Fruit fly (Drosophila melanogaster) whole organism, embryonic: Measurements from ENCODE around the gene pnt.

Experiments
- Atf-2 ChIP-seq: fragments of 200-800 bp; sonication (Bioruptor generic); optimal IDR thresholded peaks from 2 replicates; lab custom pipeline; 2016; ENCODE audit warnings: missing biosample characterization, missing genetic modification characterization
- CG10462 ChIP-seq: fragments of 200-800 bp; sonication (Bioruptor generic); optimal IDR thresholded peaks from 2 replicates; lab custom pipeline; 2016; ENCODE audit warnings: missing biosample characterization, missing genetic modification characterization
- CG14050 ChIP-seq: fragments of 200-800 bp; sonication (Bioruptor generic); IDR thresholded peaks from 3 replicates; pipeline ENCODE4 v1.3.6; 2022; ENCODE audit warnings: missing biosample characterization, missing genetic modification characterization
- CG14965 ChIP-seq: fragments of 200-800 bp; sonication (Bioruptor generic); optimal IDR thresholded peaks from 2 replicates; lab custom pipeline; 2016; ENCODE audit warnings: missing biosample characterization, missing genetic modification characterization, borderline replicate concordance
- CG17328 ChIP-seq: fragments of 200-800 bp; sonication (Bioruptor generic); IDR thresholded peaks from 2 replicates; pipeline ENCODE4 v1.3.6; 2022; ENCODE audit warnings: missing biosample characterization, missing genetic modification characterization
- CG17385 ChIP-seq: fragments of 200-800 bp; sonication (Bioruptor generic); optimal IDR thresholded peaks from 3 replicates; lab custom pipeline; 2018; ENCODE audit warnings: missing biosample characterization, mild to moderate bottlenecking, missing genetic modification characterization
- CG18619 ChIP-seq: fragments of 200-800 bp; sonication (Bioruptor generic); optimal IDR thresholded peaks from 3 replicates; lab custom pipeline; 2017; ENCODE audit warnings: missing biosample characterization, mild to moderate bottlenecking, missing genetic modification characterization
- CG4282 ChIP-seq: fragments of 200-800 bp; sonication (Bioruptor generic); optimal IDR thresholded peaks from 2 replicates; lab custom pipeline; 2016; ENCODE audit warnings: missing biosample characterization, missing genetic modification characterization
- CG6654 ChIP-seq: fragments of 200-800 bp; sonication (Bioruptor generic); optimal IDR thresholded peaks from 2 replicates; lab custom pipeline; 2017; ENCODE audit warnings: missing biosample characterization, mild to moderate bottlenecking, missing genetic modification characterization
- CG6683 ChIP-seq: fragments of 200-800 bp; sonication (Bioruptor generic); optimal IDR thresholded peaks from 2 replicates; lab custom pipeline; 2017; ENCODE audit warnings: missing biosample characterization, mild to moderate bottlenecking, missing genetic modification characterization, missing genetic modification reagents
- CG6689 ChIP-seq: fragments of 200-800 bp; sonication (Bioruptor generic); IDR thresholded peaks from 2 replicates; pipeline ENCODE4 v1.3.6; 2022; ENCODE audit warnings: missing biosample characterization, missing genetic modification characterization
- CG7271 ChIP-seq: fragments of 200-800 bp; sonication (Bioruptor generic); optimal IDR thresholded peaks from 2 replicates; lab custom pipeline; 2018; ENCODE audit warnings: missing biosample characterization, mild to moderate bottlenecking, missing genetic modification characterization, moderate library complexity
- CG7357 ChIP-seq: fragments of 200-800 bp; sonication (Bioruptor generic); IDR thresholded peaks from 3 replicates; pipeline ENCODE4 v1.3.6; 2022; ENCODE audit warnings: missing biosample characterization, missing genetic modification characterization
- CG7928 ChIP-seq: fragments of 200-800 bp; sonication (Bioruptor generic); optimal IDR thresholded peaks from 2 replicates; lab custom pipeline; 2017; ENCODE audit warnings: missing biosample characterization, mild to moderate bottlenecking, missing genetic modification characterization
- Chrac-16 ChIP-seq: fragments of 200-800 bp; sonication (Bioruptor generic); optimal IDR thresholded peaks from 3 replicates; lab custom pipeline; 2016; ENCODE audit warnings: missing biosample characterization, missing genetic modification characterization
- Dbx ChIP-seq: fragments of 200-800 bp; sonication (Bioruptor generic); IDR thresholded peaks from 3 replicates; pipeline ENCODE4 v1.3.6; 2022; ENCODE audit warnings: missing biosample characterization, missing genetic modification characterization
- Dip3 ChIP-seq: fragments of 200-800 bp; sonication (Bioruptor generic); optimal IDR thresholded peaks from 3 replicates; lab custom pipeline; 2016; ENCODE audit warnings: missing biosample characterization, missing genetic modification characterization
- Eip74EF ChIP-seq, 2 experiments: fragments of 200-800 bp in 1 of 2; fragments of >200 bp in 1 of 2; sonication (Bioruptor generic) in 1 of 2; optimal IDR thresholded peaks; 2 replicates each; lab custom pipeline; 2017 to 2019; ENCODE audit warnings: missing biosample characterization in 2 of 2, missing genetic modification characterization in 2 of 2, mild to moderate bottlenecking in 1 of 2, moderate library complexity in 1 of 2
- Ets65A ChIP-seq: fragments of 200-800 bp; sonication (Bioruptor generic); peaks from one replicate; lab custom pipeline; 2016; ENCODE audit warnings: missing biosample characterization, missing genetic modification characterization
- Gug ChIP-seq: fragments of 200-800 bp; sonication (Bioruptor generic); IDR thresholded peaks from 4 replicates; pipeline ENCODE4 v1.3.6; 2022; ENCODE audit warnings: missing biosample characterization, missing genetic modification characterization
- HLH4C ChIP-seq: fragments of 200-800 bp; sonication (Bioruptor generic); IDR thresholded peaks from 3 replicates; pipeline ENCODE4 v1.3.6; 2022; ENCODE audit warnings: missing biosample characterization, missing genetic modification characterization; ENCODE audit not compliant: partially characterized antibody
- Hsf ChIP-seq: fragments of 200-800 bp; sonication (Bioruptor generic); optimal IDR thresholded peaks from 3 replicates; lab custom pipeline; 2016; ENCODE audit warnings: missing biosample characterization, missing genetic modification characterization
- Nf-YA ChIP-seq: fragments of 200-800 bp; sonication (Bioruptor generic); IDR thresholded peaks from 2 replicates; pipeline ENCODE4 v1.3.6; 2022; ENCODE audit warnings: missing biosample characterization, missing genetic modification characterization
- Sin3A ChIP-seq: fragments of >200 bp; optimal IDR thresholded peaks from 2 replicates; lab custom pipeline; 2018
- Sry-δ ChIP-seq: fragments of 200-800 bp; sonication (Bioruptor generic); optimal IDR thresholded peaks from 2 replicates; lab custom pipeline; 2016; ENCODE audit warnings: missing biosample characterization, missing genetic modification characterization
- TFAM ChIP-seq: fragments of 200-800 bp; sonication (Bioruptor generic); optimal IDR thresholded peaks from 2 replicates; lab custom pipeline; 2017; ENCODE audit warnings: missing biosample characterization, missing genetic modification characterization, inconsistent platforms
- Tbp ChIP-seq: fragments of >200 bp; optimal IDR thresholded peaks from 2 replicates; lab custom pipeline; 2018; ENCODE audit warnings: missing biosample characterization, missing genetic modification characterization
- YL-1 ChIP-seq: fragments of 200-800 bp; sonication (Bioruptor generic); optimal IDR thresholded peaks from 3 replicates; lab custom pipeline; 2017; ENCODE audit warnings: missing biosample characterization, mild to moderate bottlenecking, missing genetic modification characterization
- ap ChIP-seq: fragments of 200-800 bp; sonication (Bioruptor generic); IDR thresholded peaks from 2 replicates; pipeline ENCODE4 v1.3.6; 2022; ENCODE audit warnings: missing biosample characterization, missing genetic modification characterization
- bowl ChIP-seq: fragments of 200-800 bp; sonication (Bioruptor generic); IDR thresholded peaks from 2 replicates; pipeline ENCODE4 v1.3.6; 2022; ENCODE audit warnings: missing biosample characterization, missing genetic modification characterization
- chinmo ChIP-seq: fragments of 200-800 bp; sonication (Bioruptor generic); IDR thresholded peaks from 4 replicates; pipeline ENCODE4 v1.3.6; 2022; ENCODE audit warnings: missing biosample characterization, missing genetic modification characterization; ENCODE audit not compliant: partially characterized antibody
- crc ChIP-seq: fragments of 200-800 bp; sonication (Bioruptor generic); optimal IDR thresholded peaks from 2 replicates; lab custom pipeline; 2016; ENCODE audit warnings: missing biosample characterization, missing genetic modification characterization
- crp ChIP-seq, 2 experiments: fragments of 200-800 bp; sonication (Bioruptor generic); optimal IDR thresholded peaks; 2 replicates in 1 of 2; 3 replicates in 1 of 2; lab custom pipeline; 2017; ENCODE audit warnings: missing biosample characterization in 2 of 2, missing genetic modification characterization in 2 of 2, mild to moderate bottlenecking in 1 of 2, moderate library complexity in 1 of 2
- disco-r ChIP-seq: fragments of 200-800 bp; sonication (Bioruptor generic); optimal IDR thresholded peaks from 2 replicates; lab custom pipeline; 2016; ENCODE audit warnings: missing biosample characterization, missing genetic modification characterization
- dmrt99B ChIP-seq: fragments of 200-800 bp; sonication (Bioruptor generic); optimal IDR thresholded peaks from 2 replicates; lab custom pipeline; 2018; ENCODE audit warnings: missing biosample characterization, mild to moderate bottlenecking, missing genetic modification characterization, moderate library complexity
- esg ChIP-seq: fragments of 200-800 bp; sonication (Bioruptor generic); conservative IDR thresholded peaks from 2 replicates; pipeline ENCODE4 v1.3.6; 2022; ENCODE audit warnings: missing biosample characterization, missing genetic modification characterization
- ftz-f1 ChIP-seq: fragments of 200-800 bp; sonication (Bioruptor generic); optimal IDR thresholded peaks from 2 replicates; lab custom pipeline; 2016; ENCODE audit warnings: missing biosample characterization, missing genetic modification characterization
- gce ChIP-seq: fragments of 200-800 bp; sonication (Bioruptor generic); IDR thresholded peaks from 3 replicates; pipeline ENCODE4 v1.3.6; 2022; ENCODE audit warnings: missing biosample characterization, missing genetic modification characterization
- gcm2 ChIP-seq: fragments of 200-800 bp; sonication (Bioruptor generic); optimal IDR thresholded peaks from 2 replicates; lab custom pipeline; 2016; ENCODE audit warnings: missing biosample characterization, missing genetic modification characterization
- gfzf ChIP-seq: fragments of 200-800 bp; sonication (Bioruptor generic); optimal IDR thresholded peaks from 2 replicates; lab custom pipeline; 2016; ENCODE audit warnings: missing biosample characterization, mild to moderate bottlenecking, missing genetic modification characterization, moderate library complexity
- gsb-n ChIP-seq: fragments of 200-800 bp; sonication (Bioruptor generic); optimal IDR thresholded peaks from 3 replicates; lab custom pipeline; 2018; ENCODE audit warnings: missing biosample characterization, mild to moderate bottlenecking, missing genetic modification characterization
- kay ChIP-seq: fragments of 200-800 bp; sonication (Bioruptor generic); optimal IDR thresholded peaks from 2 replicates; lab custom pipeline; 2016; ENCODE audit warnings: missing biosample characterization, missing genetic modification characterization
- lbe ChIP-seq: fragments of 200-800 bp; sonication (Bioruptor generic); optimal IDR thresholded peaks from 2 replicates; lab custom pipeline; 2016; ENCODE audit warnings: missing biosample characterization, mild to moderate bottlenecking, missing genetic modification characterization
- lilli ChIP-seq: fragments of 200-800 bp; sonication (Bioruptor generic); optimal IDR thresholded peaks from 3 replicates; lab custom pipeline; 2016; ENCODE audit warnings: missing biosample characterization, missing genetic modification characterization
- oc ChIP-seq: fragments of 200-800 bp; sonication (Bioruptor generic); optimal IDR thresholded peaks from 2 replicates; lab custom pipeline; 2018; ENCODE audit warnings: missing biosample characterization, mild to moderate bottlenecking, missing genetic modification characterization, moderate library complexity
- otp ChIP-seq: fragments of 200-800 bp; sonication (Bioruptor generic); IDR thresholded peaks from 3 replicates; pipeline ENCODE4, ENCODE4 v1.3.6; 2022; ENCODE audit warnings: missing biosample characterization, missing genetic modification characterization
- pnt ChIP-seq: fragments of 200-800 bp; sonication (Bioruptor generic); optimal IDR thresholded peaks from 3 replicates; lab custom pipeline; 2016; ENCODE audit warnings: missing biosample characterization, missing genetic modification characterization
- pum ChIP-seq: fragments of 200-800 bp; sonication (Bioruptor generic); optimal IDR thresholded peaks from 2 replicates; lab custom pipeline; 2016; ENCODE audit warnings: missing biosample characterization, missing genetic modification characterization
- row ChIP-seq: fragments of 200-800 bp; sonication (Bioruptor generic); IDR thresholded peaks from 3 replicates; pipeline ENCODE4 v1.3.6; 2022; ENCODE audit warnings: missing biosample characterization, missing genetic modification characterization
- sisA ChIP-seq: fragments of 200-800 bp; sonication (Bioruptor generic); IDR thresholded peaks from 2 replicates; pipeline ENCODE4 v1.3.6; 2022; ENCODE audit warnings: missing biosample characterization, missing genetic modification characterization
- sob ChIP-seq: fragments of 200-800 bp; sonication (Bioruptor generic); IDR thresholded peaks from 2 replicates; pipeline ENCODE4 v1.3.6; 2022; ENCODE audit warnings: missing biosample characterization, missing genetic modification characterization
- stwl ChIP-seq: fragments of 200-800 bp; sonication (Bioruptor generic); optimal IDR thresholded peaks from 3 replicates; lab custom pipeline; 2018; ENCODE audit warnings: missing biosample characterization, mild to moderate bottlenecking, missing genetic modification characterization, moderate library complexity
- zfh2 ChIP-seq: fragments of 200-800 bp; sonication (Bioruptor generic); optimal IDR thresholded peaks from 2 replicates; lab custom pipeline; 2016; ENCODE audit warnings: missing biosample characterization, missing genetic modification characterization

pnt gene

DNA sequence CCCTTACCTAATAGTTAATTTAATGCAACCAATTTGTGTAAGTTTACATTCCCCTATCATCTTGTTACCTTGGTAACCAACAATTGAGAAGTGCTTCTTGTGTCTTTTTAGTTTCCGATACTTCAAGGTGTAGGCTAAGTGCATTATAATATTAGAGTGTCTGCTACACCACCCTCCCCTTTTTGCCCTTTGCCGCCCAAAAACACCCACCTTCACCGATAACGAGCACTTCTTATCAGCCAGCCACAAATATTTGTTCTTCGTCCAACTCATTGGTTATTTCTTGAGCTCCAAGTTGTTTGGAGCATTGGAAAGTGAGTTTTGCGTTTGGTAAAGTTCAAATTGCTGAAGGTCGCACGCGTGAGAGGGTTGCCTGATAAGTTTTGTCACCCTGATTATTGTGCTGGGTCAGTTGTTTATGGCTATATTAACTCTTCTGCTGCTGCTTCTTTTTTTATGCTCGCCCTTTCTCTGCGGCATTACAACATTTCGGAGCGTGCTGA is 14.1 kb downstream of the pnt start (continued):
- TF ChIP-seq Nf-YA (GFP tag; lab: Robert Waterston, UW) (no peak), CG10462 (GFP tag; lab: Kevin White, UChicago) (no peak), CG7271 (tag; lab: Kevin White, UChicago) (no peak), gsb-n (tag; lab: Kevin White, UChicago) (no peak), Tbp (GFP tag; lab: Kevin White, UChicago) (no peak), YL-1 (GFP tag; lab: Kevin White, UChicago) (no peak), Dip3 (GFP tag; lab: Kevin White, UChicago) (peak; percentile 5), CG6689 (GFP tag; lab: Robert Waterston, UW) (0 out of 2 replicates have a peak, but pooled peaks have one; percentile 10), CG6654 (GFP tag; lab: Kevin White, UChicago) (no peak), pnt (GFP tag; lab: Kevin White, UChicago) (no peak), oc (no peak), lilli (GFP tag; lab: Kevin White, UChicago) (peak; percentile 14), ftz-f1 (GFP tag; lab: Kevin White, UChicago) (peak; percentile 68), Hsf (no peak), pum (GFP tag; lab: Kevin White, UChicago) (no peak), Chrac-16 (GFP tag; lab: Kevin White, UChicago) (no peak), esg (no peak), CG7928 (GFP tag; lab: Kevin White, UChicago) (no peak), CG17328 (GFP tag; lab: Robert Waterston, UW) (no peak), chinmo (GFP tag; lab: Robert Waterston, UW) (no peak), otp (no peak), Ets65A (GFP tag; lab: Kevin White, UChicago) (no peak), crc (GFP tag; lab: Kevin White, UChicago) (no peak), gcm2 (GFP tag; lab: Kevin White, UChicago) (no peak), zfh2 (GFP tag; lab: Kevin White, UChicago) (peak; percentile 16), TFAM (GFP tag; lab: Kevin White, UChicago) (no peak), gfzf (GFP tag; lab: Kevin White, UChicago) (no peak), lbe (no peak), Gug (GFP tag; lab: Robert Waterston, UW) (0 out of 4 replicates have a peak, but pooled peaks have one; percentile 5), ap (GFP tag; lab: Robert Waterston, UW) (no peak), Sry-δ (GFP tag; lab: Kevin White, UChicago) (no peak), dmrt99B (tag; lab: Kevin White, UChicago) (no peak), disco-r (no peak), CG4282 (GFP tag; lab: Kevin White, UChicago) (no peak), sob (GFP tag; lab: Robert Waterston, UW) (peak; percentile 13; the same call in 1 of the 2 replicates), Atf-2 (no peak), Sin3A (lab: Kevin White, UChicago) (no peak), HLH4C (GFP tag; lab: Robert Waterston, UW) (no peak), crp (GFP tag; optimal IDR thresholded peaks at IDR 0.05; lab: Kevin White, UChicago) (no peak), CG7357 (GFP tag; lab: Robert Waterston, UW) (no peak), CG17385 (GFP tag; lab: Kevin White, UChicago) (no peak), kay (GFP tag; lab: Kevin White, UChicago) (no peak), Eip74EF (GFP tag; optimal IDR thresholded peaks at IDR 0.05; lab: Kevin White, UChicago) (no peak), Dbx (GFP tag; lab: Robert Waterston, UW) (no peak), CG14965 (GFP tag; lab: Kevin White, UChicago) (no peak), sisA (GFP tag; lab: Robert Waterston, UW) (no peak), stwl (tag; lab: Kevin White, UChicago) (no peak), CG18619 (no peak), row (GFP tag; lab: Robert Waterston, UW) (peak; percentile 48), CG6683 (GFP tag; lab: Kevin White, UChicago) (no peak), gce (GFP tag; lab: Robert Waterston, UW) (no peak), bowl (GFP tag; lab: Robert Waterston, UW) (no peak), CG14050 (no peak)
